Fruit fly (Drosophila melanogaster) whole organism: ENCODE measurements around the gene RhoGAP1A.

Source experiments
- usp ChIP-seq: fragments of >200 bp; optimal IDR thresholded peaks from 2 replicates; lab custom pipeline; 2017; ENCODE audit warnings: missing biosample characterization, missing genetic modification characterization, mixed read lengths

The RhoGAP1A gene

DNA sequence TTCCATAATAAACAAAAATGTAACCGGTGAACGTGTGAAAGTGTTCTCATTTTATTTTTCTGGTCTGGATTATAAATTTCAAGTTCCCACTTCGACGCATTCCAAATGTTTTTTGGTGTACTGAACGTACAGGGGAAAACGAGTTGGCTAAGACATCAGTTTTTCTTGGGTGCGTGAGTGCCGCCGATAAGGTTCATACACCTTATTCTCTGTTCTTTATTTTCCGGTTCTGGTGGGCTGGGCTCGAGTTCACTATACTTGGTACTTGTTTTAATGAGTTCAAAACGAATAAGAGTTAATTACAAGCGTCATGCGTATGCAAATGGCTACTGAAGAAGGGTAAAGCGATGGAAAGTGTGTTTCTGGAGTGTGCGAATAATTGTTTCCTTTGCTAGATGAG is 53.2 kb downstream of the RhoGAP1A start:
- TF ChIP-seq usp (GFP tag; lab: Kevin White, UChicago): no peak
